Fruit fly (Drosophila melanogaster) whole organism, wandering third instar larva: Measurements from ENCODE around the gene Sgs5.

Experiments
- Abd-B ChIP-seq: fragments of >200 bp; optimal IDR thresholded peaks from 2 replicates; lab custom pipeline; 2017; ENCODE audit warnings: missing biosample characterization, missing genetic modification characterization
- CG32264 ChIP-seq: fragments of 200-800 bp; sonication (Bioruptor generic); optimal IDR thresholded peaks from 2 replicates; lab custom pipeline; 2016; ENCODE audit warnings: missing biosample characterization, missing genetic modification characterization
- CG9705 ChIP-seq: fragments of 200-800 bp; sonication (Bioruptor generic); optimal IDR thresholded peaks from 2 replicates; lab custom pipeline; 2018; ENCODE audit warnings: missing biosample characterization, mild to moderate bottlenecking, missing genetic modification characterization
- Dfd ChIP-seq: fragments of >200 bp; optimal IDR thresholded peaks from 2 replicates; lab custom pipeline; 2017; ENCODE audit warnings: missing biosample characterization, missing genetic modification characterization
- HLH106 ChIP-seq: fragments of 200-800 bp; optimal IDR thresholded peaks from 3 replicates; lab custom pipeline; 2019; ENCODE audit warnings: missing biosample characterization, mild to moderate bottlenecking, missing genetic modification characterization, moderate library complexity
- Hnf4 ChIP-seq: fragments of 200-800 bp; sonication (Bioruptor generic); optimal IDR thresholded peaks from 2 replicates; lab custom pipeline; 2016; ENCODE audit warnings: missing biosample characterization, mild to moderate bottlenecking, missing genetic modification characterization
- Hr78 ChIP-seq: fragments of >200 bp; optimal IDR thresholded peaks from 2 replicates; lab custom pipeline; 2017; ENCODE audit warnings: missing biosample characterization, missing genetic modification characterization
- Hr83 ChIP-seq: fragments of 200-300 bp; sonication (Bioruptor generic); optimal IDR thresholded peaks from 2 replicates; lab custom pipeline; 2016; ENCODE audit warnings: missing biosample characterization, mild to moderate bottlenecking, missing genetic modification characterization, moderate library complexity; ENCODE audit not compliant: poor library complexity, severe bottlenecking
- Jra ChIP-seq: sonication (Bioruptor generic); optimal IDR thresholded peaks from 2 replicates; lab custom pipeline; 2016; ENCODE audit warnings: missing biosample characterization, missing genetic modification characterization
- Mio ChIP-seq: sonication (Bioruptor generic); optimal IDR thresholded peaks from 2 replicates; lab custom pipeline; 2016; ENCODE audit warnings: missing biosample characterization, missing genetic modification characterization
- Myc ChIP-seq: fragments of >200 bp; optimal IDR thresholded peaks from 2 replicates; lab custom pipeline; 2017
- OdsH ChIP-seq: fragments of 200-800 bp; sonication (Bioruptor generic); optimal IDR thresholded peaks from 2 replicates; lab custom pipeline; 2016; ENCODE audit warnings: missing biosample characterization, mild to moderate bottlenecking, missing genetic modification characterization
- Rel ChIP-seq, 2 experiments: fragments of 200-800 bp; sonication (Bioruptor generic) in 1 of 2; optimal IDR thresholded peaks; 2 replicates in 1 of 2; 3 replicates in 1 of 2; lab custom pipeline; 2016 to 2019; ENCODE audit warnings: mild to moderate bottlenecking in 2 of 2, missing biosample characterization in 2 of 2, missing genetic modification characterization in 2 of 2, moderate library complexity in 1 of 2
- Sp1 ChIP-seq: fragments of 200-800 bp; sonication (Bioruptor generic); optimal IDR thresholded peaks from 3 replicates; lab custom pipeline; 2019; ENCODE audit warnings: missing biosample characterization, mild to moderate bottlenecking, missing genetic modification characterization, moderate library complexity
- Vsx2 ChIP-seq: fragments of 200-300, 225-300 bp; sonication (Bioruptor generic); optimal IDR thresholded peaks from 2 replicates; lab custom pipeline; 2018; ENCODE audit warnings: missing biosample characterization, missing genetic modification characterization; ENCODE audit not compliant: partially characterized antibody
- br ChIP-seq: fragments of 200-800 bp; sonication (Bioruptor generic); optimal IDR thresholded peaks from 2 replicates; lab custom pipeline; 2016; ENCODE audit warnings: missing biosample characterization, missing genetic modification characterization
- brk ChIP-seq: fragments of 200-800 bp; sonication (Bioruptor generic); optimal IDR thresholded peaks from 2 replicates; lab custom pipeline; 2016; ENCODE audit warnings: missing biosample characterization, mild to moderate bottlenecking, missing genetic modification characterization
- dl ChIP-seq, 2 experiments: fragments of 175-275, 200-275 bp in 1 of 2; fragments of 200-275 bp in 1 of 2; sonication (Bioruptor generic); optimal IDR thresholded peaks; lab custom pipeline; 2018; ENCODE audit warnings: mild to moderate bottlenecking in 2 of 2, missing biosample characterization in 2 of 2, missing genetic modification characterization in 2 of 2, moderate library complexity in 2 of 2; ENCODE audit not compliant: partially characterized antibody in 2 of 2, insufficient read depth in 1 of 2
- dmrt93B ChIP-seq: fragments of 200-800 bp; sonication (Bioruptor generic); optimal IDR thresholded peaks from 2 replicates; lab custom pipeline; 2018; ENCODE audit warnings: missing biosample characterization, mild to moderate bottlenecking, missing genetic modification characterization
- dsf ChIP-seq: sonication (Bioruptor generic); optimal IDR thresholded peaks from 2 replicates; lab custom pipeline; 2016; ENCODE audit warnings: missing biosample characterization, missing genetic modification characterization, borderline replicate concordance
- ey ChIP-seq: fragments of 200-800 bp; sonication (Bioruptor generic); optimal IDR thresholded peaks from 2 replicates; lab custom pipeline; 2016; ENCODE audit warnings: missing biosample characterization, missing genetic modification characterization
- foxo ChIP-seq, 2 experiments: fragments of 200-800 bp; sonication (Bioruptor generic); optimal IDR thresholded peaks; 2 replicates in 1 of 2; 3 replicates in 1 of 2; lab custom pipeline; 2016 to 2017; ENCODE audit warnings: missing biosample characterization in 2 of 2, missing genetic modification characterization in 2 of 2
- fru ChIP-seq: fragments of 200-800 bp; sonication (Bioruptor generic); optimal IDR thresholded peaks from 3 replicates; lab custom pipeline; 2016; ENCODE audit warnings: missing biosample characterization, mild to moderate bottlenecking, missing genetic modification characterization
- h ChIP-seq: fragments of 200-800 bp; sonication (Bioruptor generic); optimal IDR thresholded peaks from 3 replicates; lab custom pipeline; 2016; ENCODE audit warnings: missing biosample characterization, mild to moderate bottlenecking, missing genetic modification characterization
- lola ChIP-seq: fragments of >200 bp; optimal IDR thresholded peaks from 2 replicates; lab custom pipeline; 2017; ENCODE audit warnings: missing biosample characterization, missing genetic modification characterization
- pan ChIP-seq: fragments of >200 bp; optimal IDR thresholded peaks from 2 replicates; lab custom pipeline; 2017
- psq ChIP-seq: fragments of 200-800 bp; sonication (Bioruptor generic); optimal IDR thresholded peaks from 3 replicates; lab custom pipeline; 2017; ENCODE audit warnings: missing biosample characterization, mild to moderate bottlenecking, missing genetic modification characterization, moderate library complexity
- rgr ChIP-seq: fragments of 200-800 bp; sonication (Bioruptor generic); optimal IDR thresholded peaks from 3 replicates; lab custom pipeline; 2016; ENCODE audit warnings: missing biosample characterization, mild to moderate bottlenecking, missing genetic modification characterization
- sv ChIP-seq: fragments of 200-800 bp; sonication (Bioruptor generic); optimal IDR thresholded peaks from 3 replicates; lab custom pipeline; 2016; ENCODE audit warnings: missing biosample characterization, missing genetic modification characterization
- woc ChIP-seq: sonication (Bioruptor generic); optimal IDR thresholded peaks from 2 replicates; lab custom pipeline; 2016; ENCODE audit warnings: missing biosample characterization, mild to moderate bottlenecking, missing genetic modification characterization

Gene Sgs5

dm6 chr3R:17549985-17550384 is 45.2 kb upstream of the Sgs5 start:
- no peak for TF ChIP-seq Vsx2
- no peak for TF ChIP-seq ey (GFP tag; lab: Kevin White, UChicago)
- TF ChIP-seq brk (GFP tag; lab: Kevin White, UChicago) = no peak
- TF ChIP-seq Hr83 (GFP tag; lab: Kevin White, UChicago) = no peak
- TF ChIP-seq Myc = no peak
- TF ChIP-seq woc (GFP tag; lab: Kevin White, UChicago) = no peak
- no peak for TF ChIP-seq Rel (GFP tag; optimal IDR thresholded peaks at IDR 0.05; lab: Kevin White, UChicago)
- no peak for TF ChIP-seq Rel (tag; optimal IDR thresholded peaks at IDR 0.05; lab: Kevin White, UChicago)
- TF ChIP-seq Mio (GFP tag; lab: Kevin White, UChicago) = no peak

- TF ChIP-seq Myc = no peak
- peak; percentile 24 for TF ChIP-seq sv (GFP tag; lab: Kevin White, UChicago)
These were observed 44.2 kb upstream of the Sgs5 start for dm6 chr3R:17550827-17551468.

- TF ChIP-seq dl (GFP tag; optimal IDR thresholded peaks at IDR 0.05; lab: Kevin White, UChicago; ENCODE audit: insufficient read depth in 1 of 2, partially characterized antibody in 2 of 2) (peak in 1 of 2 experiments; percentile 6), CG32264 (GFP tag; lab: Kevin White, UChicago) (no peak), CG9705 (GFP tag; lab: Kevin White, UChicago) (no peak)
These were observed 37.7 kb upstream of the Sgs5 start for dm6 chr3R:17557487-17557886.

dm6 chr3R:17558630-17559029 is 36.5 kb upstream of the Sgs5 start, which contains the start of gene Hmx:
TSS of gene Hmx (plus strand) at chr3R:17558930.
- TF ChIP-seq pan (lab: Kevin White, UChicago) = no peak
- peak; percentile 17 for TF ChIP-seq Dfd (GFP tag; lab: Kevin White, UChicago)
- TF ChIP-seq, all 38 proteins: peak for 1

dm6 chr3R:17561175-17561574 is 34.0 kb upstream of the Sgs5 start:
- TF ChIP-seq br (GFP tag; lab: Kevin White, UChicago) (no peak), rgr (GFP tag; lab: Kevin White, UChicago) (peak; percentile 14), HLH106 (tag; lab: Kevin White, UChicago) (peak; percentile 3), fru (peak; percentile 13), lola (GFP tag; lab: Kevin White, UChicago) (no peak), OdsH (GFP tag; lab: Kevin White, UChicago) (no peak), h (GFP tag; lab: Kevin White, UChicago) (peak; percentile 13), foxo (GFP tag; optimal IDR thresholded peaks at IDR 0.05; lab: Kevin White, UChicago) (peak in 1 of 2 experiments; percentile 23)

dm6 chr3R:17564837-17565236 is 30.3 kb upstream of the Sgs5 start:
- TF ChIP-seq dsf (GFP tag; lab: Kevin White, UChicago) (no peak), pan (lab: Kevin White, UChicago) (no peak), HLH106 (tag; lab: Kevin White, UChicago) (no peak), h (GFP tag; lab: Kevin White, UChicago) (no peak), Mio (GFP tag; lab: Kevin White, UChicago) (no peak), Vsx2 (no peak), Jra (GFP tag; lab: Kevin White, UChicago) (no peak), dmrt93B (no peak), dl (GFP tag; optimal IDR thresholded peaks at IDR 0.05; lab: Kevin White, UChicago; ENCODE audit: insufficient read depth in 1 of 2, partially characterized antibody in 2 of 2) (no peak), woc (GFP tag; lab: Kevin White, UChicago) (no peak), Hr83 (GFP tag; lab: Kevin White, UChicago) (no peak), ey (GFP tag; lab: Kevin White, UChicago) (no peak), Sp1 (GFP tag; lab: Kevin White, UChicago) (no peak), Rel (GFP tag; optimal IDR thresholded peaks at IDR 0.05; lab: Kevin White, UChicago) (no peak), Rel (tag; optimal IDR thresholded peaks at IDR 0.05; lab: Kevin White, UChicago) (no peak), foxo (GFP tag; optimal IDR thresholded peaks at IDR 0.05; lab: Kevin White, UChicago) (no peak), Hr78 (no peak), Hnf4 (no peak), br (GFP tag; lab: Kevin White, UChicago) (no peak), psq (GFP tag; lab: Kevin White, UChicago) (no peak), Abd-B (no peak)
